Fruit fly (Drosophila melanogaster): Measurements from ENCODE around the gene CG4440.

The CG4440 gene

dm6 chr2L:16329102-16329520, 614 bp upstream of the CG4440 start, which contains the start of gene mRpL4 (continued):
- peak; percentile 93 for TF ChIP-seq row (GFP tag; IDR thresholded peaks at IDR 0.05)
- TF ChIP-seq CG10431 (GFP tag; optimal IDR thresholded peaks at IDR 0.05), result no peak
- peak; percentile 35 for TF ChIP-seq disco-r (GFP tag; optimal IDR thresholded peaks at IDR 0.05)
- peak; percentile 56 for TF ChIP-seq CG13775 (GFP tag; optimal IDR thresholded peaks at IDR 0.05)
- TF ChIP-seq H2.0 (GFP tag; IDR thresholded peaks at IDR 0.05), result peak; percentile 45
- peak; percentile 75 for TF ChIP-seq pnt (GFP tag; optimal IDR thresholded peaks at IDR 0.05)
- peak; percentile 37 for TF ChIP-seq D19A (tag; optimal IDR thresholded peaks at IDR 0.05)
- TF ChIP-seq Fer1 (GFP tag; optimal IDR thresholded peaks at IDR 0.05), result no peak
- TF ChIP-seq sna (GFP tag; IDR thresholded peaks at IDR 0.05; ENCODE audit: partially characterized antibody), result peak; percentile 99
- no peak for TF ChIP-seq lov (optimal IDR thresholded peaks at IDR 0.05)
- peak; percentile 58; the same call in 1 of the 3 replicates for TF ChIP-seq lov (GFP tag; IDR thresholded peaks at IDR 0.05)
- no peak for TF ChIP-seq peb (GFP tag; IDR thresholded peaks at IDR 0.05)
- TF ChIP-seq jigr1 (GFP tag; IDR thresholded peaks at IDR 0.05), result no peak
- TF ChIP-seq ara (GFP tag; IDR thresholded peaks at IDR 0.05), result peak; percentile 52; the same call in 1 of the 2 replicates
- TF ChIP-seq aop (GFP tag; IDR thresholded peaks at IDR 0.05), result no peak
- TF ChIP-seq luna (GFP tag; optimal IDR thresholded peaks at IDR 0.05), result peak; percentile 29
- no peak for TF ChIP-seq ap (GFP tag; IDR thresholded peaks at IDR 0.05)
- no peak for TF ChIP-seq CG12071 (GFP tag; optimal IDR thresholded peaks at IDR 0.05)
- TF ChIP-seq CG10147 (GFP tag; optimal IDR thresholded peaks at IDR 0.05), result no peak
- TF ChIP-seq CG8089 (GFP tag; optimal IDR thresholded peaks at IDR 0.05), result peak; percentile 71
- peak; percentile 70 for TF ChIP-seq fu2 (GFP tag; optimal IDR thresholded peaks at IDR 0.05)
- TF ChIP-seq kah (GFP tag; optimal IDR thresholded peaks at IDR 0.05), result no peak
- TF ChIP-seq Oaz (GFP tag; IDR thresholded peaks at IDR 0.05), result peak; percentile 58
- no peak for TF ChIP-seq rib (GFP tag; IDR thresholded peaks at IDR 0.05)
- TF ChIP-seq tap (tag; optimal IDR thresholded peaks at IDR 0.05), result peak; percentile 37
- TF ChIP-seq CG9437 (GFP tag; optimal IDR thresholded peaks at IDR 0.05), result peak; percentile 27
- TF ChIP-seq Sox102F (GFP tag; optimal IDR thresholded peaks at IDR 0.05), result peak; percentile 62
- peak; percentile 94 for TF ChIP-seq BEAF-32 (GFP tag; optimal IDR thresholded peaks at IDR 0.05)
- peak; percentile 88 for TF ChIP-seq vfl (GFP tag; optimal IDR thresholded peaks at IDR 0.05)
- TF ChIP-seq CG1832 (GFP tag; optimal IDR thresholded peaks at IDR 0.05), result no peak
- TF ChIP-seq bigmax (GFP tag; optimal IDR thresholded peaks at IDR 0.05), result no peak
- TF ChIP-seq CG17328 (GFP tag; IDR thresholded peaks at IDR 0.05), result peak; percentile 50; the same call in 1 of the 2 replicates
- no peak for TF ChIP-seq MESR4 (GFP tag; optimal IDR thresholded peaks at IDR 0.05)
- peak; percentile 58 for TF ChIP-seq CG11398 (GFP tag; optimal IDR thresholded peaks at IDR 0.05)
- peak; percentile 76 for TF ChIP-seq CHES-1-like (GFP tag; optimal IDR thresholded peaks at IDR 0.05)
- no peak for TF ChIP-seq so (GFP tag; IDR thresholded peaks at IDR 0.05)
- peak; percentile 79 for TF ChIP-seq dm (GFP tag; optimal IDR thresholded peaks at IDR 0.05)
- TF ChIP-seq Aef1 (GFP tag; IDR thresholded peaks at IDR 0.05), result peak; percentile 57; the same call in 2 of the 3 replicates
- no peak for TF ChIP-seq Tbp (GFP tag; optimal IDR thresholded peaks at IDR 0.05)
- TF ChIP-seq CG4404 (GFP tag; IDR thresholded peaks at IDR 0.05), result no peak
- no peak for TF ChIP-seq CG15269 (tag; optimal IDR thresholded peaks at IDR 0.05)
- no peak; the same call in 2 of the 3 replicates for TF ChIP-seq Mrtf (GFP tag; IDR thresholded peaks at IDR 0.05)
- peak; percentile 58 for TF ChIP-seq gcm2 (GFP tag; optimal IDR thresholded peaks at IDR 0.05)
- peak; percentile 98 for TF ChIP-seq vnd (GFP tag; IDR thresholded peaks at IDR 0.05; ENCODE audit: partially characterized antibody)
- no peak for TF ChIP-seq CG8359 (GFP tag; optimal IDR thresholded peaks at IDR 0.05; ENCODE audit: borderline replicate concordance)
- peak; percentile 50 for TF ChIP-seq CG10979 (tag; optimal IDR thresholded peaks at IDR 0.05)
- peak; percentile 85 for TF ChIP-seq tin (GFP tag; optimal IDR thresholded peaks at IDR 0.05)
- TF ChIP-seq Lhr (GFP tag; optimal IDR thresholded peaks at IDR 0.05), result peak; percentile 69
- no peak for TF ChIP-seq ATbp (GFP tag; optimal IDR thresholded peaks at IDR 0.05)
- TF ChIP-seq CG17385 (GFP tag; optimal IDR thresholded peaks at IDR 0.05), result peak; percentile 40
- no peak for TF ChIP-seq CG1024 (GFP tag; IDR thresholded peaks at IDR 0.05)
- TF ChIP-seq CG4617 (GFP tag; optimal IDR thresholded peaks at IDR 0.05; ENCODE audit: borderline replicate concordance), result peak; percentile 89
